Worm (Caenorhabditis elegans) whole organism, midembryonic: ENCODE data around the gene Y41D4A.3.

Experiments
- T22C8.4 ChIP-seq: fragments of 200-800 bp; sonication (Bioruptor generic); IDR thresholded peaks from 2 replicates; pipeline ENCODE4 v1.3.6; 2022; ENCODE audit warnings: missing genetic modification characterization, missing compliant biosample characterization
- cog-1 ChIP-seq: sonication (generic microtip); optimal IDR thresholded peaks from 2 replicates; lab custom pipeline; 2016; ENCODE audit warnings: missing genetic modification characterization, missing compliant biosample characterization
- flt-1 ChIP-seq: fragments of 200-800 bp; sonication (Bioruptor generic); IDR thresholded peaks from 2 replicates; pipeline ENCODE4 v1.3.6; 2022; ENCODE audit warnings: missing genetic modification characterization, missing compliant biosample characterization
- klf-2 ChIP-seq: fragments of 200-800 bp; sonication (Bioruptor generic); conservative IDR thresholded peaks from 2 replicates; pipeline ENCODE4 v1.3.6; 2022; ENCODE audit warnings: missing genetic modification reagents, missing genetic modification characterization, missing compliant biosample characterization
- med-1 ChIP-seq: sonication (generic microtip); optimal IDR thresholded peaks from 2 replicates; lab custom pipeline; 2017; ENCODE audit warnings: missing genetic modification characterization, mild to moderate bottlenecking, missing compliant biosample characterization, antibody characterized with exemption, missing genetic modification reagents; ENCODE audit not compliant: insufficient read depth
- ref-1 ChIP-seq: fragments of 200-800 bp; sonication (Bioruptor generic); conservative IDR thresholded peaks from 2 replicates; pipeline ENCODE4 v1.3.6; 2022; ENCODE audit warnings: missing genetic modification reagents, missing genetic modification characterization, missing compliant biosample characterization
- tab-1 ChIP-seq: fragments of 200-800 bp; sonication (Bioruptor generic); IDR thresholded peaks from 2 replicates; pipeline ENCODE4 v1.3.6; 2022; ENCODE audit warnings: missing genetic modification characterization, missing compliant biosample characterization
- ztf-23 ChIP-seq: fragments of 200-800 bp; sonication (Bioruptor generic); IDR thresholded peaks from 2 replicates; pipeline ENCODE4 v1.3.6; 2022; ENCODE audit warnings: missing genetic modification reagents, missing genetic modification characterization, missing compliant biosample characterization
- ztf-29 ChIP-seq: fragments of 200-800 bp; sonication (Bioruptor generic); IDR thresholded peaks from 2 replicates; pipeline ENCODE4 v1.3.6; 2022; ENCODE audit warnings: missing genetic modification reagents, missing genetic modification characterization, missing compliant biosample characterization

Y41D4A.3 gene

DNA sequence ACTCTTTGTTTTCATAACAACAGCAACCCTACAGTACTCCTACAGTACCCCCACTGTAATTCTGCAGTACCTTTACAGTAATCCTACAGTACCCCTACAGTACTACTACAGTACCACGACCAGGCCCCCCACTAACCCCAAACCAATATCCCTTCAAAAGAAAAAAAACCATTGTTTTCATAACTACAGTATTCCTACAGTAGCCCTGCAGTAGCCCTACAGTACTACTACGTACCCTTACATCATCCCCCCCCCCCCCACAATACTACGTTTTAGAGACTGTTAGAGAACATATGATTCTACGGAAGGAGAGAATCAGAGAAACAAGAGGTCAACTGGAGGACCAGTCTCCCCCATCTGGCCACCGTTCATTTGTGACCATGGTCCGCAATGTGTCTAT is at the start of gene Y41D4A.3:
Gene Y41D4A.3, plus strand, starts transcription at position 301 of the 400 bp plus-strand sequence.
- no peak for TF ChIP-seq med-1
- TF ChIP-seq ztf-23 (GFP tag; lab: Robert Waterston, UW) = no peak
- no peak for TF ChIP-seq flt-1 (GFP tag; lab: Robert Waterston, UW)
- TF ChIP-seq ztf-29 (GFP tag; lab: Robert Waterston, UW) = no peak
- TF ChIP-seq cog-1 (tag; lab: Kevin White, UChicago) = no peak
- no peak for TF ChIP-seq klf-2 (GFP tag; lab: Robert Waterston, UW)
- TF ChIP-seq ref-1 = no peak
- no peak for TF ChIP-seq tab-1 (GFP tag; lab: Robert Waterston, UW)
- no peak for TF ChIP-seq T22C8.4

- no peak for TF ChIP-seq ztf-29 (GFP tag; lab: Robert Waterston, UW)
- TF ChIP-seq cog-1 (tag; lab: Kevin White, UChicago) = no peak
- no peak for TF ChIP-seq ztf-23 (GFP tag; lab: Robert Waterston, UW)
- TF ChIP-seq T22C8.4 = peak; percentile 42; the same call in 1 of the 2 replicates
- no peak for TF ChIP-seq ref-1
- no peak for TF ChIP-seq flt-1 (GFP tag; lab: Robert Waterston, UW)
- no peak for TF ChIP-seq klf-2 (GFP tag; lab: Robert Waterston, UW)
- no peak for TF ChIP-seq tab-1 (GFP tag; lab: Robert Waterston, UW)
Observed at ce11 chrIV:1706996-1707395, 46.6 kb upstream of the Y41D4A.3 start, which contains the start of gene K08D12.4. Gene K08D12.4 (plus strand): TSS chrIV:1707296.

DNA sequence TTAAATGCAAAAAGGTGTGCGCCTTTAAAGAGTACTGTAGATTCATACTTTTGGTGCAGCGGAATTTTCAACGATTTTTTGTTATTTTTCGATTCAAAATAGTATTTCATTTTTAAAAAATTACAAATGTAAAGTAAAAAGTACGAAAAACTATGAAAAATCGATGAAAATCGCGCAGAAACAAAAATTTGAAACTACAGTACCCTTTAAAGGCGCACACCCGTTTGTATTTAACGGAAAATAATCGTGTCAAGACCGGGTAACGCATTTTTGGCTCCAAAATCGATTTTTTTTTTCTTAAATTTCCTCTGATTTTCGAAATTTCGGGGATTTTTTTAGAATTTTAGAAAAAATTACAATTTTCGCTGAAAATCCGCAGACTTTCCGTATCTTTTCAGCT is 45.6 kb upstream of the Y41D4A.3 start:
- TF ChIP-seq tab-1 (GFP tag; lab: Robert Waterston, UW) (no peak), T22C8.4 (no peak), ref-1 (no peak), cog-1 (tag; lab: Kevin White, UChicago) (no peak), ztf-23 (GFP tag; lab: Robert Waterston, UW) (no peak), klf-2 (GFP tag; lab: Robert Waterston, UW) (no peak), flt-1 (GFP tag; lab: Robert Waterston, UW) (no peak), ztf-29 (GFP tag; lab: Robert Waterston, UW) (no peak), med-1 (no peak)

- TF ChIP-seq ztf-23 (GFP tag; lab: Robert Waterston, UW) (no peak), med-1 (no peak), ztf-29 (GFP tag; lab: Robert Waterston, UW) (no peak), ref-1 (no peak), T22C8.4 (no peak), tab-1 (GFP tag; lab: Robert Waterston, UW) (no peak), klf-2 (GFP tag; lab: Robert Waterston, UW) (no peak), flt-1 (GFP tag; lab: Robert Waterston, UW) (no peak), cog-1 (tag; lab: Kevin White, UChicago) (no peak)
Observed at ce11 chrIV:1708426-1708826, 45.2 kb upstream of the Y41D4A.3 start.

DNA sequence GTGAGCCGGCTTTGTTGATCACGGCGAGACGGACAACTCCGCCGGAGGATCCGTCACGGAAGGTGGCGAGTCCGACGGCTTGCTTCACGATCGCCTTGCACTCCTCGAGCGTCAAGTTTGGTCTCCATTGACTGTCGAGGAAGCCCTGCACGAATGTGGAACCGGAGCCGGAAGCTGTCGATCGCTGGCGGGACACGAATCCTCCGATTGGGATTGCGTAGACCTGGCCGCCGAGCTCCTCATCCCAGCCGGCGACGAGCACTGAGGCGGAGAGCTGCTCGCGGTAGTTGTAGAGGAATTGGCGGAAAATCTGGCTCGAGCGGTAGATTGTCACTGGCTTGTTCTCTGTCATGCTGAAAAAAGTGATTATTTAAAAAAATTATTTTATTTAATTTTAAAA is 44.6 kb upstream of the Y41D4A.3 start:
- TF ChIP-seq med-1 (no peak), tab-1 (GFP tag; lab: Robert Waterston, UW) (no peak), ztf-29 (GFP tag; lab: Robert Waterston, UW) (no peak), klf-2 (GFP tag; lab: Robert Waterston, UW) (no peak), ref-1 (no peak), flt-1 (GFP tag; lab: Robert Waterston, UW) (no peak), ztf-23 (GFP tag; lab: Robert Waterston, UW) (no peak), T22C8.4 (no peak), cog-1 (tag; lab: Kevin White, UChicago) (no peak)

- TF ChIP-seq ztf-23 (GFP tag; lab: Robert Waterston, UW) = 0 out of 2 replicates have a peak, but pooled peaks have one; percentile 24
- no peak for TF ChIP-seq cog-1 (tag; lab: Kevin White, UChicago)
- no peak for TF ChIP-seq flt-1 (GFP tag; lab: Robert Waterston, UW)
Observed at ce11 chrIV:1709695-1710315, 43.8 kb upstream of the Y41D4A.3 start, which contains the start of the genes pbs-1 and K08D12.3. Gene pbs-1 (minus strand): TSS chrIV:1709745. Gene K08D12.3 (plus strand): TSS chrIV:1710265.

DNA sequence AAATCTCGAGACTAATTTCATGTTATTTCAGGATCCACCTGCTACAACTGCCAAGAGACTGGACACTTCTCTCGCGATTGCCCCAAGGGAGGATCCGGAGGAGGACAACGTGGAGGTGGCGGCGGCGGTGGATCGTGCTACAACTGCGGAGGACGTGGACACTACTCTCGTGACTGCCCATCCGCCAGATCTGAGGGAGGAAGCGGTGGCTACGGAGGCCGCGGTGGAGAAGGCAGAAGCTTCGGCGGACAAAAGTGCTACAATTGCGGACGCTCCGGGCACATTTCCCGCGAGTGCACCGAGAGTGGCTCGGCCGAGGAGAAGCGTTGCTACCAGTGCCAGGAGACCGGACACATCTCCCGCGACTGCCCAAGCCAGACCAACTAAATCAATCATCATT is 43.0 kb upstream of the Y41D4A.3 start:
- 0 out of 2 replicates have a peak, but pooled peaks have one; percentile 28 for TF ChIP-seq flt-1 (GFP tag; lab: Robert Waterston, UW)
- no peak for TF ChIP-seq med-1
- no peak for TF ChIP-seq cog-1 (tag; lab: Kevin White, UChicago)

DNA sequence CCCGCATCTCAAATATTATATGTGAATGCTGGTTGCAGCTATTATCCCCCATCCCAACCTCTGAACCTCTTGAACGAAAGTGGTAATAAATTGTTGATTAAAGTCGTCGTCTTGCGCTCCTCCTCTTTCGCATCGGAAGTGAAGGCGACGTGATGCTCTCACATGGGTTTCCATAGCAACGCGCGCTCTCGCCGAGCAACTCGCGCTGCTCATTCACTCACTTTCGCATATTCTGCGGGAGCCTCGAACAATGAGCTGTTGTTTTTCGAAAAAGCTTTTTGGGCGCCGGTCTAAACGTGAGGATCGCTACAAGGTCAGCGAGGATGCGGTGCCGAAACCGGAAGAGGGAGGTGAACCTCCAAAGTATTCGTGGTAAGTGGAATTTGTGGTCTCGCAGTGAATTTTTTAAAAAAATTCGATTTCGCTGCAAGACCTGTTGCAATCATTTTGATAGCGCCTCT is 42.5 kb upstream of the Y41D4A.3 start, which contains the start of gene rpi-2:
Gene rpi-2, plus strand, starts transcription at position 234 of the 461 bp plus-strand sequence.
- 0 out of 2 replicates have a peak, but pooled peaks have one; percentile 26 for TF ChIP-seq klf-2 (GFP tag; lab: Robert Waterston, UW)
- no peak for TF ChIP-seq cog-1 (tag; lab: Kevin White, UChicago)

- no peak for TF ChIP-seq T22C8.4
- no peak for TF ChIP-seq cog-1 (tag; lab: Kevin White, UChicago)
- TF ChIP-seq ztf-23 (GFP tag; lab: Robert Waterston, UW) = no peak
- no peak for TF ChIP-seq med-1
Observed at ce11 chrIV:1713618-1714017, 40.0 kb upstream of the Y41D4A.3 start.

- no peak for TF ChIP-seq med-1
- TF ChIP-seq ztf-23 (GFP tag; lab: Robert Waterston, UW) = no peak
- no peak for TF ChIP-seq klf-2 (GFP tag; lab: Robert Waterston, UW)
- TF ChIP-seq ztf-29 (GFP tag; lab: Robert Waterston, UW) = no peak
- TF ChIP-seq flt-1 (GFP tag; lab: Robert Waterston, UW) = no peak
- no peak for TF ChIP-seq ref-1
- TF ChIP-seq T22C8.4 = no peak
- no peak for TF ChIP-seq cog-1 (tag; lab: Kevin White, UChicago)
- no peak for TF ChIP-seq tab-1 (GFP tag; lab: Robert Waterston, UW)
Observed at ce11 chrIV:1715705-1716104, 37.9 kb upstream of the Y41D4A.3 start.
